Fruit fly (Drosophila melanogaster) whole organism, embryonic: ENCODE measurements around the gene kraken.

Source experiments
- CG13894 ChIP-seq: fragments of 200-800 bp; sonication (Bioruptor generic); optimal IDR thresholded peaks from 3 replicates; lab custom pipeline; 2018; ENCODE audit warnings: missing biosample characterization, mild to moderate bottlenecking, missing genetic modification characterization, moderate library complexity
- CG4707 ChIP-seq: fragments of 200-800 bp; sonication (Bioruptor generic); optimal IDR thresholded peaks from 2 replicates; lab custom pipeline; 2018; ENCODE audit warnings: missing biosample characterization, mild to moderate bottlenecking, missing genetic modification characterization, moderate library complexity
- CG6765 ChIP-seq: fragments of 200-800 bp; sonication (Bioruptor generic); optimal IDR thresholded peaks from 3 replicates; lab custom pipeline; 2017; ENCODE audit warnings: missing biosample characterization, mild to moderate bottlenecking, missing genetic modification characterization
- Med ChIP-seq: fragments of 200-800 bp; sonication (Bioruptor generic); peaks from one replicate; lab custom pipeline; 2016; ENCODE audit warnings: missing biosample characterization, missing genetic modification characterization, mild to moderate bottlenecking, inconsistent platforms, moderate library complexity
- Mrtf ChIP-seq: fragments of 200-800 bp; sonication (Bioruptor generic); IDR thresholded peaks from 3 replicates; pipeline ENCODE4 v1.3.6; 2022; ENCODE audit warnings: missing biosample characterization, missing genetic modification characterization
- Trl ChIP-seq, 3 experiments: fragments of >200 bp in 2 of 3; fragments of 200-800 bp in 1 of 3; sonication (Bioruptor generic) in 1 of 3; optimal IDR thresholded peaks; 2 replicates in 1 of 3; 3 replicates in 2 of 3; lab custom pipeline; 2016 to 2017; ENCODE audit warnings: missing biosample characterization in 1 of 3, missing genetic modification characterization in 1 of 3
- caup ChIP-seq: fragments of 200-800 bp; sonication (Bioruptor generic); optimal IDR thresholded peaks from 3 replicates; lab custom pipeline; 2017; ENCODE audit warnings: missing biosample characterization, mild to moderate bottlenecking, missing genetic modification characterization, moderate library complexity; ENCODE audit not compliant: severe bottlenecking
- fd96Cb ChIP-seq: fragments of 200-800 bp; sonication (Bioruptor generic); optimal IDR thresholded peaks from 2 replicates; lab custom pipeline; 2018; ENCODE audit warnings: missing biosample characterization, mild to moderate bottlenecking, missing genetic modification characterization, moderate library complexity
- sd ChIP-seq: fragments of 200-800 bp; sonication (Bioruptor generic); optimal IDR thresholded peaks from 3 replicates; lab custom pipeline; 2018; ENCODE audit warnings: missing biosample characterization, mild to moderate bottlenecking, missing genetic modification characterization, moderate library complexity
- zen2 ChIP-seq: fragments of 200-800 bp; sonication (Bioruptor generic); IDR thresholded peaks from 3 replicates; pipeline ENCODE4 v1.3.6; 2022; ENCODE audit warnings: missing biosample characterization, missing genetic modification characterization; ENCODE audit not compliant: partially characterized antibody

- no peak for TF ChIP-seq CG6765
- TF ChIP-seq caup (GFP tag; lab: Kevin White, UChicago): no peak
- no peak for TF ChIP-seq fd96Cb
- no peak for TF ChIP-seq zen2
- no peak for TF ChIP-seq Trl (optimal IDR thresholded peaks at IDR 0.05; lab: Kevin White, UChicago)
- no peak for TF ChIP-seq Trl (GFP tag; optimal IDR thresholded peaks at IDR 0.05; lab: Kevin White, UChicago)
- TF ChIP-seq Mrtf (GFP tag; lab: Robert Waterston, UW): no peak
- peak; percentile 17 for TF ChIP-seq Med (GFP tag; lab: Kevin White, UChicago)
- no peak for TF ChIP-seq CG4707 (GFP tag; lab: Kevin White, UChicago)
- peak; percentile 71 for TF ChIP-seq CG13894 (tag; lab: Kevin White, UChicago)
- TF ChIP-seq sd (tag; lab: Kevin White, UChicago): no peak
Observed at dm6 chr2L:893171-893570, 40.6 kb downstream of the kraken start.
